Fruit fly (Drosophila melanogaster) ovary, adult (tissue): ENCODE results near the gene sphe.

Experiments used
- CG17801 ChIP-seq: fragments of 200-800 bp; optimal IDR thresholded peaks from 2 replicates; lab custom pipeline; 2019; ENCODE audit warnings: missing biosample characterization, mild to moderate bottlenecking, missing genetic modification characterization, moderate library complexity; ENCODE audit not compliant: partially characterized antibody

sphe gene

DNA sequence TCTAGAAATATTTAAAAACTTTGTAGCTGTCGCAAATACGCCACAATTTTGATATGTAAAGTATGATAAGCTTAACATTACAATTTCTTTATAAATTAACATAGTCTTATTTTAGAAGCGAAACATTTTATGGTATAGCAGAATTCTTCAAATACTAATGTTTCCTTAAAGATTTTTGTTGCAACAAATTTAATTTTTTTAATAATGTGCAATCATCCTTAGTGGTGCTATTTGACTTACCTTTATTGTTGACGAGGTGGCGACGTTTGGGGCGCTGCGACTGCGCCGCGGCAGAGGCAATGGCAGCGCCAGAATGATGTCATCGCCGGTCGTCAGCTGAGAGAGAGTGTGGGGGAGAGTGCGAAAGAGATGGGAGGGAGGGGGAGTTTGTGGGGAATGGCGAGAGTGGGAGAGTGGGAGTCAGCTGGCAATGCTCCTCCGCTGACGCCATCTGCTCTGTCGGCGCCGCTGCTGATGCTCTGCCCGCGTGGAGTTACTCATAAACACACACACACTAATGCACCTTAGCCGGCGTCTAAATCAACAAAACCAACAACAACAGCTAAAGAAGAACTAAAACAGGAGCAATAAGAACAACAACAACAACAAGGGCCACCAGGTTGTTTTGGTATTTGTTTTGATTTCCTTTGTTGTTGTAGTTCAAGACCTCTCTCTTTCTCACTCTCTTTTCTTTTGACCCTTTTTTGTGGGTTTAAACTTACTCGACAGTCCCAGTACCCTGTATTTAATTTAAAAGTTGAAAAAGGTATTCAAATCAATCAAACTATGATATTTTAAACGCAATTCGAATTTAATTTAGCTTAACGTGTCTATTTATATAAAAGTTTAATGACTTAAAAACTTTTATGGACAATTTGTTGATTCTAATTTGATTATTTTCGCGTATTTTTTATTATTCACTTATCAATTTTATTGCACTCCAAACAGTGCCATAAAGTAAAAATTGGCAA lies 21.7 kb upstream of the sphe start:
- peak; percentile 38 for TF ChIP-seq CG17801

DNA sequence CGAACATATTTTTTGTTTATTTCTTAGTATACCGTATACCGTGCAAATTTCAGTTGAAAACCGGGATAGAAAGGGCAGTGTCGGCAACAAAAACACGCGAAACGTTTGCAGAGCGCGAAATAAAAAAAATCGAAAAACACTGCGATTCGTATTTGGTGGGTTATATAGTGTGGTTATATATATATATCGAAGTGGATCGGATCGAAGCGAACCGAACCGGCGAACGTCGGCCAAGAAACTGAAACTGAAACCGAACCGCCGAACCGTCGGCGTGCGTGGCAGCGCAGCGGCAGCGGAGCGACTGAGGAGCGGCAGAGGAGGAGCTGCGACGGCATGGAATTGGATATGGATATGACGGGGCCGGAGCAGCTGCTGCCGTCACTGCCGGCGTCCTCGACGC lies 19.4 kb upstream of the sphe start, which contains the start of the genes CG32572 and CG34325:
Gene CG32572, plus strand, starts transcription at position 16 of the 400 bp plus-strand sequence.
Gene CG34325, minus strand, starts transcription at position 244 of the 400 bp plus-strand sequence.
- peak; percentile 9 for TF ChIP-seq CG17801

DNA sequence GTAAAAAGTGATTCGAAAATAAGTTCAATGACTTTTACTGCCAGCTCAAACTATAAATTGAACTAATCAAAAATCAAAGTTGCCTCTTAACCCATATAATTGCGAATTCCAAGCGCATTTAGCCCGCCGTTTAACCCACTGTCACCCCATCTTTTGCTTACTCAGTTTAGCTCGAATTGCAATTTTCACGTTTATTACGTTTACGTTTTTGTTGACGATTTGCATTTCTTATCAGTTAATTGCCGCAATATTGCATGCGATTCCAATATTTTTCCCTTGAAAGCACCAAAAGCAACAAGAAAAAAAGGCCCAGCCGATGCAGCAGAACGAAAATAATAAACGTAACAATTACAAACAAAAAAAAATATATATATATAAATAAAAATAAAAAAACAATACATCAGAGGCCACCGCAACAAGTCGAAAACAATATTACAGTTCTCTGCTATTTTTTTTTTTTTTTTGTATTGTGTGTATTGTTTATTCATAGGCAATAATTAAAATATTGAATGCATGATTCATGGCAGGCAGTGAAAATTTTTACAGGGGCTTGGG lies 16.5 kb upstream of the sphe start:
- peak; percentile 70 for TF ChIP-seq CG17801

DNA sequence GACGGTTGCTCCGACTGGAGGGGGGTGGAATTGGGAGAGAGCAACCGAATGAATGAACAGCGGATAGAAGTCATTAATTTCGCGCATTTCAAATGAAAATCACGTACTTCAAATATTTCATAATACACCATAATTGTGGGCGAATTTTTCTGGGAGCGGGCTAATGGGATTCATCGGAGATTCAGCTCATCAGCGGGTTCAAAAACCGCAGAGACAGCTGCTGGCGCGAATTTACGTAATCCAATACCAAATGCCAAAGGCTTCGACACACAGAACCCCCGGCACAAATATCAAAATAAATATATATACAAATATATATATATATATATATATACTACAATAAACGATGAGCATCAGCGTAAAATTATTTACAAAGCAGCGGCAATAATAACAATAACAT lies 14.9 kb upstream of the sphe start:
- no peak for TF ChIP-seq CG17801

DNA sequence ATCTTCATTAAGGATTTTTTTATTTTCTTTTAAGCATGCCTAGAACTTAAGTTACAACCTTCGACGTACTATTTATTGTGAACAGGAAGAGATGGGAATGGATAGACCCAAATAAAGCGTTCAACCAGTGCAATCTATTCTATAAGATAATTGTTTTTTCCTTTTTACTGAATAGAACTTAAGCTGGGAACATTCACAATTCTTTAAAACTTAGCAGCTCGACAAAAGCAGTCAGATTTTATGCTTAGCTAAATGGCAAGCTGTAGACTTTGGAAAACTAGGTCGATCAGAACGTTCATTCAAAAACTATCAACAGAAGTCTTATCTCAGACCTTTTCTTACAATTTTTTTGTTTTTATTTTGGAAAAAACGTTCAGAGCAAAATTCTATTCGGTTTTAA lies 9.2 kb upstream of the sphe start, which contains the start of gene CG13008:
Gene CG13008, plus strand, starts transcription at position 301 of the 400 bp plus-strand sequence.
- TF ChIP-seq CG17801: no peak

DNA sequence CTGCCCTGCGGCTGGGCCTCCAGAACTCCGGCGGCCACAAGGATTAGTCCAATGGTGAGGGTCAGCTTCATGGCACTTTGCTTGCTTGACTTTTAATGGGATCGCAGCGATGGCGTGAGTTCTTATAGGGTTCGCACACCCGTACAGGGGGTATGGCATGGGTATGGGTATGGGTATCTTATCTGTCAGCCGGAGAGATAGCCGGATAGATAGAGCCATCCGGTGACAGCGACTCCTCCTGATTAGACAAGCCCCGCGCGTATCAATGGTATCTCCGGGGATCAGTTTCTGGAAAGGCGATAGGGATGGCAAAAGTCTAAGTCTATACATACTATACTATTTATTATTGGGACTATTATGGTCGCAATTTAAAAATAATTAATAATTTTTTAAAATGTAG lies 5.0 kb upstream of the sphe start, which contains the start of gene CG9672:
Gene CG9672, minus strand, starts transcription at position 101 of the 400 bp plus-strand sequence.
- TF ChIP-seq CG17801: no peak

DNA sequence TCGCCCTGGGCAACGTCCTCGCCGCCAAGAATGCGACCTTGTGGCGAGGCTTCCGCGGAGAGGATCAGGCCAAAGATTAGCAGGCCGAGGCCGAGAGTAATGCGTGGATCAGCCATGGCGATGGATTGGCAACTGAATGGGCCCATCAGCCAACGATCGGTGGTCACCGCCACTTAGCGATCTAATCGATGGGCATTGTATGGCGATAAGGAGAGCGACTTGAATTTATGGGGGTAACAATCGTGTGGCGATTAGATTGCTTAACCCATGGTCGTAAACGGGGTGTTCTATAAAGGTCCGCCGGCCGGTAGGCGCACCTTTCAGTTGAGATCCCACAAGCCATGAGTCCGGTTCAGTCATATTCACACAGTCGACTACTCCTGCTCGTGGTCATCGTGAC lies 2.0 kb upstream of the sphe start, which contains the start of the genes CG9673 and CG4653:
Gene CG9673, minus strand, starts transcription at position 138 of the 400 bp plus-strand sequence.
Gene CG4653, plus strand, starts transcription at position 335 of the 400 bp plus-strand sequence.
- no peak for TF ChIP-seq CG17801

DNA sequence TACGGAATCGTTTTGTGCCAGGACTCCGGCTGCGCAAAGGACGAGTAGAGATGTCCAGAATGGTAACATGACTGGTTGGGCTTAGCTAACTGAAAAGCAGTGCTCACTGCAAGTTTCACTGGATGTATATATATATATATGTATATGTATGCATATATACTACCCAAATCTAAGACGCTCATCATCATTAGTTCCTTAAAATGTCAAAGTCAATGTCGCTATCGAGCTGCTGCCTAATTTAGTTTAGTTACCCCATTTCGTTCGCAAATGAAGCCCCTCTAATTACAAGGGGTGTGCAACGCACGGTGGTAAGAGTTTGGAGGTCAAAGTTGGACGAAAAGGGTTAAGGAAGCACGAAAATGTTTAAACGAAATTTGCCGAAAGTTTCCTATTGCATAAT lies 1.7 kb downstream of the sphe start, which contains the start of gene CG9676:
Gene CG9676, minus strand, starts transcription at position 101 of the 400 bp plus-strand sequence.
- TF ChIP-seq CG17801: no peak

DNA sequence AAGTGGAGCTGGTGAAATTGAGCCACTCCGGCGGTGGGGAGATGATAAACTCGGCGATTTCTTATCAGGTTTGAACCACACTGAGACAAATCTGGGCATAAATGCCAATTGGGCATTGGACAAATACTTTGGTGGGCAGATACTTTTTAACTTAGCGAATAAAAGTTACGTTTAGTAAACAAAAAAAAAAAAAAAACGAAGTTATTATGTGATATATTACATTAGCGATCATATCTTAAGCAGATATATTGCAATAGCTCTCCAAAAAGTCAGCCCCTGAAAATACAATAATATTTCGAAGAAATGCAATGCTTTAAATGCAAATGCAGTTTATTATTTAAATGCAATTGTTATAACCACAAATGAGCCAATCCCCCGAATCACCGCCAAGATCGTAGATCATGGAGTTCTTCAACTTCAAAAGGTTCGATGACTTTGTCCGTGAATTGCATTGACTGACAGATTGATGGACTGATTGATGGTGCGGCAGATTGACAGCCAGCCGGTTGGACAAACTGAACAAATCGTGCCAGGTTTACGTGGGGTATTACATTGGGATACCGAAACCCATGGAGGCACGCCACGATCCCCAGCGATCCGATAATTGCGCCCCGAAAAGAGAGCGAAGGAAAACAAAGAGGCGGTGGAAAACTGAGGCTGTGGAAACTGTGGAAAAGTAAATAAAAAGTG lies 3.7 kb downstream of the sphe start:
- no peak for TF ChIP-seq CG17801

DNA sequence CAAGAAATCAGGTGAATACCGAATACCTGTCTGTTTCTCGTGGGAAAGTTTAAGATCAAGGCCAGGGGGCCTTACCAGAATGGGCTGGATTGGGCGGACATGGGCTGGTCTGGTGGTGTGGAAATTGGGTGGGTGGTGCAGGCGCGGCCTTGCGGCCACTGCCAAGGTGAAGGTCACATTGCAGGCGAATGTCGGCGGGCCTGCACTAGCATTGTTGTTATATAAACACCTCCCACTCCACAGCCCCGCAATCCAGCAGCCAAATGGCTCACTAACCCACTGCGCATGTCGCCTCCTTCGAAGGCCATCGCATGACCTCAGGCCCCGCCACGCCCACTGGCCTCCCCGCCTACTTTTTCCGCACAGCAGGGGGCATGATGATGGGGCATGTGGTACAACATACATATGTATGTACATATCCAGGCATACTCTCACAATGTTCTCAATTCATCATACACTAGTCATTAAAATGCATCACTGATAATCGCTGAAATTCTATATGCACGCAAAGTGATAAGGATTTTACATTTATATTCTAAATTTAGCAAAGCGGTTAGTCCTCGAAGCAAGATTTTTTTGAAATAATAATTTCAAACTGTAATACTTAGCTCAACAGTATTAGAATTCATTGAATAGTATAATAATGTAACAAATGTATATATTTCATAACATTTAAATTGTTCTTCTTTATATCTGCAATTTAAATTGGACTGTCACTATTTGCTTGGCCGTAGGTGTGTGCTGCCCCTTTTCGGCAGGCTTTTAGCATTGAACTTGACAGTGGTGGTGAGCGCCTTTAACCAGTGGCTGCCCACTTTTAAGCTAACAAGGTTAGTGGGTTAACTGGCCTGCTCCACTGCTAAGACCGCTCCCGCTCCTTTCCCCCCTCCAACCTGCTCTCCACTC lies 4.9 kb downstream of the sphe start:
- no peak for TF ChIP-seq CG17801

DNA sequence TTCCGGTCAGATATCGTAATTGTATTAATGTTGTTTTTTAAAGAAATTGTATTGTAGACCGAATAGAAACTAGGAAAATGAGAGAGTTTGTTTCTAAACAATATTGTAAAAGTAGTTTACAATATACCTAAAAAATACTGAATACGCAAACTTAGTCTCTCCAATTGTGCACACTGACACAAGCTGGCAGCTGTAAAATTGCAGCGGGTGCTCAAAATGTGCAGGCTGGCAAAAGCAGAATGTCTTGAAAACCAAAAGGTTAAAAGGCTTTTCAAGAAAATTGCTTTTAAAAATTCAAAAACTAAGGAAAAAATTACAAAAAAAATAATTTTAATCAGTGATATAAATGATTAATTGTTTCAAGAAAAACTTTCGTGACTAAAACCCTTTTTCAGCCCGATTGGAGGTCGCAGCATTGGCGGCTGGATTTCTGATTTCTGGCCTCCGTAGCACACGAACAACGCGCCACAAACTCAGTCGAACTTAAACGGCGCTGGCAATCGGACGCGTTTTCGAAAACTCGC lies 6.1 kb downstream of the sphe start, which contains the start of gene CG4678:
Gene CG4678, plus strand, starts transcription at position 474 of the 524 bp plus-strand sequence.
- no peak for TF ChIP-seq CG17801

DNA sequence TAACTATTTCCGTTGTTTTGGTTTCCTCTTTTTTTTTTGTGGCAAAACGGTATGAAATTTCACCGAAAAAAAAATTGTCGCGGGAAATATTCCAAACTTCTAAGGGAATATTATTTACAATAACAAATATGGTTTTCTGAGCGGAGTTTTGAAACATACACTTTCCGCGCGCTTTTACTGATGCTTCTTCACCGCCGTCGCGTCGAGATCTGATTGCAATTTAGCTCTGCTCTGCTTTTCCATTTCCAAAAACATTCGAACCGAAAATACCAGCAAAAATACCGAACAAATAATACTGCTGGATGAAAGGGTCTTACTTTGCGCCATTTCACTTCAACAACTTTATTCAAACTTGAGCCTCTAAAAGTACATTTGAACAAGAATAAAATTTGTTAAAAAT lies 6.8 kb downstream of the sphe start, which contains the start of gene Septin4:
Gene Septin4, minus strand, starts transcription at position 215 of the 400 bp plus-strand sequence.
- no peak for TF ChIP-seq CG17801

DNA sequence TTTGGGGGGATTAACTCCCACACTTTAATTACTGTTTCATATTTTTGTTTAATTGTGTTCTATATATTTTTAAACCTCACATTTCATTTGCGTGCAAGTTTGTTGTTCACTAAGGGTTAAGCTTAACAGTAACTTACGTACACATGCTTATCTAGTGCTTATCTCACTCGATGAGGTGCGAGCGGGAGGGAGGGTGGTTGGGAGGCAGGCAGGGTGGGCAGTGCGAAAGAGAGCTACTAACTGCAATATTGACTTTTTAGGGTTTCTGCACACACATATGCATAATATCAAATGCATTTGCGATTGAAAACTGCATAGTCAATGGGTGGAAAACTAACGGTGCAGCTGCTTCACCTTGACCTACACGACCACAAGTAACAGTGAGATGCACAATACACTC lies 7.3 kb downstream of the sphe start:
- no peak for TF ChIP-seq CG17801

DNA sequence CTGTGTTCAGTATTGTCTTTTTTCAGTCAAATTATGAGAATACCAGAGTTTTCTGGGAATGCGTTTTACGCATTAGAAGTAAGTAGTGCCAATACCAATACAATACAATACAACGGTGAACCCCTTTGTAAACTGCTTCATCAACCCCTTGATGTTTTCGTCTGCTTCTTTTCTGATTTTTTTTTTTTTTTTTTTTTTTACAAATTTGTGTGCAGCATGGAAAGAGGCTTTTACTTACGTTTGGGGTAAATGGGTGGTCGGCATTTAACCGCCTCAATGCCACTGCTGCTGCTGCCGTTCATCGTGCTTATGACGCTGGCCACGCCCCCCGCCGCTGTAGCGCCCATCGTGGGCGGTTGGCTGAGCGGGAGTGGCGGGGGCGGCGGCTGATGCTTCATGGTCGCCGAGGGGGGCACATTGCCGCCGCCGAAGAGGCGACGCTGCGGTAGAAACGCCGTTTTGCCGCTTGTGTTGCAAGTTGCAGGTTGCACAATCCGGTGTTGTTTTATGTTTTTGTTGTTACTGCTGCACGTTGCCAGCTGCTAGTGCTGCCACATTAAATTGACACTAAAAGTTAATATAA lies 7.9 kb downstream of the sphe start:
- no peak for TF ChIP-seq CG17801

DNA sequence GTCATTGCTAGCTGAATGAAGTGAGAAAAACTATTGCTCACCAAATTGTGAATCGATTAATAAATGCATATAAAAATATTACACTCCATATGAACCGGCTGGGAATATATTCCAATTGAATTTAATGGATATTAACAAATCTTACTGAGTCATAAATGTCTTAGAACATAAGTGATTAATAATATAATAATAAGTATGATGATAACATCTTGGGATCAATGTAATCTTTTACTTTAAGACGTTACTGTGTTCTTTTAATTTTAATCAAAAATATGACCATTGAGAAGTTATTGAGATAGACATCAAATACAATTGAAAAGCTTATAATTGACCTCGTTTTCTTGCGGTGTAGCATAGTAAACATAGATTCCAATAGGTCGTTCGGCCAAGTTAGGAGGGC lies 9.4 kb downstream of the sphe start:
- TF ChIP-seq CG17801: no peak
